Fruit fly (Drosophila melanogaster) Kc167 (cell line): ENCODE measurements around the gene slp2.

Experiments used
- Myc ChIP-seq: fragments of >200 bp; optimal IDR thresholded peaks from 2 replicates; lab custom pipeline; 2017; ENCODE audit warnings: missing external identifiers
- Sin3A ChIP-seq: fragments of >200 bp; optimal IDR thresholded peaks from 2 replicates; lab custom pipeline; 2018; ENCODE audit warnings: missing external identifiers
- h ChIP-seq: fragments of >200 bp; optimal IDR thresholded peaks from 3 replicates; lab custom pipeline; 2018; ENCODE audit warnings: missing external identifiers
- insv ChIP-seq: fragments of >200 bp; optimal IDR thresholded peaks from 3 replicates; lab custom pipeline; 2018; ENCODE audit warnings: missing external identifiers
- psq ChIP-seq: fragments of >200 bp; optimal IDR thresholded peaks from 2 replicates; lab custom pipeline; 2017; ENCODE audit warnings: missing external identifiers
- ttk ChIP-seq: sonication (Bioruptor generic); optimal IDR thresholded peaks from 2 replicates; lab custom pipeline; 2017; ENCODE audit warnings: missing external identifiers

Gene slp2

dm6 chr2L:3813255-3813875 is 23.3 kb upstream of the slp2 start, which contains the start of gene CG3407:
Gene CG3407, minus strand, starts transcription at chr2L:3813410.
- TF ChIP-seq h (lab: Kevin White, UChicago), result no peak
- no peak for TF ChIP-seq Myc (lab: Kevin White, UChicago)
- no peak for TF ChIP-seq psq
- TF ChIP-seq ttk (lab: Kevin White, UChicago), result no peak
- no peak for TF ChIP-seq Sin3A (lab: Kevin White, UChicago)

- TF ChIP-seq h (lab: Kevin White, UChicago), result no peak
Measured at dm6 chr2L:3814163-3814562, 22.5 kb upstream of the slp2 start.

DNA sequence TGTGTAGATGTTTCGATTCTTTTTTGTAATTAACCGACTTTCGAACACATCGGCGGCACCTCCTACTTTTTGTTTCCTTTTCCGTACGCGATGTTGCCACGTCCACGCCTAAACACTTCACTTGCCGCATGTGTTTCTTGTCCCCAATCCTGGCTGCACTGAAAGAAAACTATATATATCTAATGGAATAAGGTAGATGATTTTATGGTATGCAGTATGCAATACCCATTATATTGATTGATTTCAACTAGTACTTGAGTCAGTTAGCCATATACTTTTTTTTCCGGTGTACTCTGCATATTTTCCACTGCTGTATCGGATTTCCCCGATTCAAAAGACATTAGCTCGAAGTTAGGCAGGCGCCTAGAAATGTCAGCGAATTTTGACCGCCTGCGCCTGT is 17.7 kb upstream of the slp2 start:
- no peak for TF ChIP-seq h (lab: Kevin White, UChicago)
- no peak for TF ChIP-seq ttk (lab: Kevin White, UChicago)
- TF ChIP-seq Sin3A (lab: Kevin White, UChicago), result no peak
- TF ChIP-seq insv (lab: Kevin White, UChicago), result no peak
- TF ChIP-seq psq, result no peak
- TF ChIP-seq Myc (lab: Kevin White, UChicago), result no peak

dm6 chr2L:3822462-3823065 is 14.1 kb upstream of the slp2 start:
- TF ChIP-seq psq, result no peak
- no peak for TF ChIP-seq Myc (lab: Kevin White, UChicago)
- TF ChIP-seq insv (lab: Kevin White, UChicago), result no peak
- TF ChIP-seq Sin3A (lab: Kevin White, UChicago), result no peak
- no peak for TF ChIP-seq ttk (lab: Kevin White, UChicago)
- TF ChIP-seq h (lab: Kevin White, UChicago), result no peak

DNA sequence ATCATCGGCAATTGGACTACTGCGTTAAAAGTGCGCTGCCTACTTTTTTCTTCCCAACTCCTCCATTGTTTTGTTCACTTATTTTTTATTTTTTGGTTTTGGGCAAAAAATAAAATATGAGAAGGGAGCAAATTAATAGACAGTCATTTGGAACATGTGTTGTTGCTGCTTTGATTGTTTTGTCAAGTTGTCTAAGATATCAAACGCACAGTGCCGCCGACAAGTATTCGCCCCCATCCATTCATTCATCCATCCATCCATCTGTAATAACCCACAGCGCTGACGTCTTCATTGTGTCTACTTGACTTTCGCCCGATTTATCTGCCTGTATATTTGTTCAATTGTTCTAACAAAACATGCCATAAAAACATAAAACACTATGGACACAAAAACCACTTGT is 12.8 kb upstream of the slp2 start:
- TF ChIP-seq ttk (lab: Kevin White, UChicago) (no peak), h (lab: Kevin White, UChicago) (no peak), Myc (lab: Kevin White, UChicago) (no peak), psq (no peak), Sin3A (lab: Kevin White, UChicago) (no peak), insv (lab: Kevin White, UChicago) (no peak)

DNA sequence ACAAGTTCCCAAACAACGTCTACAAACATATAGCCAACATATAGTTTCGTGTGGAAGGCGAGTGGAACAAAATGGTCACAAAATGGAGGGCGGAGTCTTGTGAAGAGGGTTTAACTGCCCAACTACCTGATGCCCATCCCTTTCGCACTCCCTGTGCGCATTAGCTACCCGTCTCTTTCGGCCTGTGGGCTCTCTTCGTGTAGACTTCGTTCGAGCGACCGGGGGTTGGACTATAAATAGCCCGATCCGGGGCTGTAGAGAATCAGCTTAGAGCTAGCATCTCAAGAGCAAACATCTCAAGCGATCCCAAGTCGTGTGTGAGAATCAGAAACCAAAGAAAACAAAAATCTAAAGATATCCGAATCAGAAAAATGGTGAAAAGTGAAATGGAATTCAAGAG is 11.2 kb upstream of the slp2 start, which contains the start of gene slp1:
Gene slp1 (plus strand): TSS at position 263 of the 400 bp plus-strand sequence.
- TF ChIP-seq psq, result no peak
- TF ChIP-seq Sin3A (lab: Kevin White, UChicago), result no peak
- no peak for TF ChIP-seq insv (lab: Kevin White, UChicago)
- TF ChIP-seq ttk (lab: Kevin White, UChicago), result no peak
- TF ChIP-seq Myc (lab: Kevin White, UChicago), result no peak
- no peak for TF ChIP-seq h (lab: Kevin White, UChicago)

- TF ChIP-seq ttk (lab: Kevin White, UChicago) (no peak), insv (lab: Kevin White, UChicago) (no peak), Sin3A (lab: Kevin White, UChicago) (no peak), psq (no peak), Myc (lab: Kevin White, UChicago) (no peak), h (lab: Kevin White, UChicago) (no peak)
Measured at dm6 chr2L:3827406-3828133, 9.1 kb upstream of the slp2 start.

DNA sequence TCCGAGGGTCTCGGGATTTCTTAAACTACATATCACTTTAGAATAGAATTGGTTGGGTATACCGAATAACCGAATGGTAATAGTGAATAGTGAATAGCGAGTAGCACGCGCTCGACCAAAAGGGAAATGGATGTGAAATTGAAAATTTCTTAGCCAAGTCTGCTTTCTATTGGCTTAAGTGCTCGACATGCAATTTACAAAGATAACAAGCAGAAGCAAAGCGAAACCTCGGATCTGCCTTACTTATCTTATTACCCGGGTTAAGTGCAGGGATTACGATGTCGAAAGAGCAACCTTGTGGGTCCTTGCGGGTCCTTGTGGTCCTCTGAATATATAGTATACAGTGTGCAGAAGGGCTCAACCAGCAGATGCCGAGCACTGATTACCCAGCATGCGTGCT is 7.4 kb upstream of the slp2 start:
- TF ChIP-seq insv (lab: Kevin White, UChicago) (no peak), Myc (lab: Kevin White, UChicago) (no peak), Sin3A (lab: Kevin White, UChicago) (no peak), psq (no peak), h (lab: Kevin White, UChicago) (no peak), ttk (lab: Kevin White, UChicago) (no peak)

- no peak for TF ChIP-seq Sin3A (lab: Kevin White, UChicago)
Measured at dm6 chr2L:3831694-3832093, 4.9 kb upstream of the slp2 start.

dm6 chr2L:3832249-3832675 is 4.4 kb upstream of the slp2 start:
- no peak for TF ChIP-seq h (lab: Kevin White, UChicago)
- no peak for TF ChIP-seq Myc (lab: Kevin White, UChicago)
- TF ChIP-seq psq, result no peak
- no peak for TF ChIP-seq insv (lab: Kevin White, UChicago)
- no peak for TF ChIP-seq ttk (lab: Kevin White, UChicago)
- no peak for TF ChIP-seq Sin3A (lab: Kevin White, UChicago)

DNA sequence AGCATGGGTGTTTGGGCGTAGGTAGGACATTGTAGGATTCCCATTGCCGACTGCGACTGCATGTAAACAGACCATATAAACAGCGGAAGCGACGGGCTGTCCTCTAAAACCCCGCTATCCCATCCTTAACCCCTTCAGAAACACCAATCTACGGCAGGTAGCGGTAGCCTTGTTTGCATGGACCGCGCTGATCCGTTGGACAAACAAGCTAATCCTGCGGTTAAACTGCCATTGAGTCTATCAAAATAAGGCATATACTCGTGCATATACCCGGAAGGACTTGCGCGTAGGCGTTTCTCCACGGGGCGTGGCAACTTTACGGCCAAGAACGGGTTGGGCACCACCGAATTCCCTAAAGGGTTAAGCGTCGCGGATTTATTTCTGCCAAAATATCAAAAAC is 2.7 kb upstream of the slp2 start:
- TF ChIP-seq Sin3A (lab: Kevin White, UChicago) (no peak), h (lab: Kevin White, UChicago) (no peak), Myc (lab: Kevin White, UChicago) (no peak), ttk (lab: Kevin White, UChicago) (no peak), insv (lab: Kevin White, UChicago) (no peak)

dm6 chr2L:3835221-3835620 is 1.4 kb upstream of the slp2 start:
- TF ChIP-seq psq, result no peak
- no peak for TF ChIP-seq h (lab: Kevin White, UChicago)
- no peak for TF ChIP-seq insv (lab: Kevin White, UChicago)
- no peak for TF ChIP-seq Sin3A (lab: Kevin White, UChicago)
- TF ChIP-seq ttk (lab: Kevin White, UChicago), result no peak
- TF ChIP-seq Myc (lab: Kevin White, UChicago), result no peak
